Worm (Caenorhabditis elegans) whole organism, L2 larva: ENCODE data around the gene T28D6.3.

ENCODE experiments used
- F13H6.1 ChIP-seq: sonication (generic microtip); optimal IDR thresholded peaks from 2 replicates; lab custom pipeline; 2016; ENCODE audit warnings: missing genetic modification characterization, missing compliant biosample characterization
- R02D3.7 ChIP-seq: fragments of 150-350 bp; optimal IDR thresholded peaks from 2 replicates; lab custom pipeline; 2014; ENCODE audit warnings: missing biosample characterization, missing genetic modification characterization
- Y55F3AM.14 ChIP-seq: fragments of 200-800 bp; sonication (Bioruptor generic); optimal IDR thresholded peaks from 2 replicates; lab custom pipeline; 2018; ENCODE audit warnings: mild to moderate bottlenecking, missing genetic modification characterization, missing compliant biosample characterization
- ZK546.5 ChIP-seq: sonication (generic microtip); optimal IDR thresholded peaks from 2 replicates; lab custom pipeline; 2017; ENCODE audit warnings: missing biosample characterization, missing genetic modification characterization
- alr-1 ChIP-seq: fragments of 150-350 bp; optimal IDR thresholded peaks from 2 replicates; lab custom pipeline; 2014; ENCODE audit warnings: missing biosample characterization, missing genetic modification characterization
- aly-2 ChIP-seq: fragments of 150-350 bp; optimal IDR thresholded peaks from 2 replicates; lab custom pipeline; 2014; ENCODE audit warnings: missing biosample characterization, missing genetic modification characterization
- ceh-82 ChIP-seq: fragments of 150-350 bp; optimal IDR thresholded peaks from 2 replicates; lab custom pipeline; 2014; ENCODE audit warnings: missing biosample characterization, missing genetic modification characterization
- crh-2 ChIP-seq: sonication (generic microtip); optimal IDR thresholded peaks from 2 replicates; lab custom pipeline; 2017; ENCODE audit warnings: missing biosample characterization, missing genetic modification characterization
- dmd-4 ChIP-seq: sonication (generic microtip); optimal IDR thresholded peaks from 2 replicates; lab custom pipeline; 2017; ENCODE audit warnings: missing biosample characterization, missing genetic modification characterization
- egl-27 ChIP-seq: sonication (generic microtip); optimal IDR thresholded peaks from 3 replicates; lab custom pipeline; 2017; ENCODE audit warnings: missing biosample characterization, missing genetic modification reagents, missing genetic modification characterization
- elt-1 ChIP-seq: fragments of 150-350 bp; optimal IDR thresholded peaks from 2 replicates; lab custom pipeline; 2014; ENCODE audit warnings: missing biosample characterization, missing genetic modification characterization
- elt-3 ChIP-seq: sonication (generic microtip); optimal IDR thresholded peaks from 2 replicates; lab custom pipeline; 2017; ENCODE audit warnings: missing biosample characterization, missing genetic modification characterization
- fos-1 ChIP-seq: fragments of 150-350 bp; optimal IDR thresholded peaks from 2 replicates; lab custom pipeline; 2014; ENCODE audit warnings: missing biosample characterization, missing genetic modification characterization
- gmeb-1 ChIP-seq: fragments of 150-350 bp; optimal IDR thresholded peaks from 2 replicates; lab custom pipeline; 2014; ENCODE audit warnings: missing biosample characterization, missing genetic modification characterization
- lin-39 ChIP-seq: fragments of 150-350 bp; optimal IDR thresholded peaks from 2 replicates; lab custom pipeline; 2014; ENCODE audit warnings: missing biosample characterization, missing genetic modification reagents, missing genetic modification characterization
- mbf-1 ChIP-seq: sonication (generic microtip); optimal IDR thresholded peaks from 2 replicates; lab custom pipeline; 2017; ENCODE audit warnings: missing biosample characterization, missing genetic modification characterization
- mdl-1 ChIP-seq, 2 experiments: fragments of 150-350 bp in 1 of 2; sonication (generic microtip) in 1 of 2; optimal IDR thresholded peaks; 2 replicates each; lab custom pipeline; 2017; ENCODE audit warnings: missing biosample characterization in 2 of 2, missing genetic modification characterization in 2 of 2
- nhr-10 ChIP-seq: sonication (generic microtip); optimal IDR thresholded peaks from 2 replicates; lab custom pipeline; 2017; ENCODE audit warnings: missing biosample characterization, missing genetic modification characterization
- nhr-11 ChIP-seq: fragments of 150-350 bp; optimal IDR thresholded peaks from 2 replicates; lab custom pipeline; 2014; ENCODE audit warnings: missing biosample characterization, missing genetic modification characterization
- nhr-12 ChIP-seq: fragments of 150-350 bp; optimal IDR thresholded peaks from 2 replicates; lab custom pipeline; 2014; ENCODE audit warnings: missing biosample characterization, missing genetic modification characterization
- nhr-23 ChIP-seq: fragments of 150-350 bp; optimal IDR thresholded peaks from 2 replicates; lab custom pipeline; 2014; ENCODE audit warnings: missing biosample characterization, missing genetic modification reagents, missing genetic modification characterization
- nhr-237 ChIP-seq: fragments of 150-350 bp; optimal IDR thresholded peaks from 2 replicates; lab custom pipeline; 2014; ENCODE audit warnings: missing biosample characterization, missing genetic modification characterization
- nhr-25 ChIP-seq: fragments of 150-350 bp; sonication (generic microtip); optimal IDR thresholded peaks from 3 replicates; lab custom pipeline; 2014; ENCODE audit warnings: missing biosample characterization, missing genetic modification characterization
- nhr-6 ChIP-seq: fragments of 150-350 bp; optimal IDR thresholded peaks from 2 replicates; lab custom pipeline; 2014; ENCODE audit warnings: missing biosample characterization, missing genetic modification characterization
- peb-1 ChIP-seq: fragments of 150-350 bp; optimal IDR thresholded peaks from 2 replicates; lab custom pipeline; 2014; ENCODE audit warnings: missing biosample characterization, missing genetic modification characterization
- sem-4 ChIP-seq: fragments of 150-350 bp; optimal IDR thresholded peaks from 2 replicates; lab custom pipeline; 2014; ENCODE audit warnings: missing biosample characterization, missing genetic modification reagents, missing genetic modification characterization
- skn-1 ChIP-seq: sonication (generic microtip); optimal IDR thresholded peaks from 2 replicates; lab custom pipeline; 2017; ENCODE audit warnings: missing biosample characterization, missing genetic modification characterization
- snpc-4 ChIP-seq: fragments of 150-350 bp; optimal IDR thresholded peaks from 2 replicates; lab custom pipeline; 2014; ENCODE audit warnings: missing biosample characterization, missing genetic modification characterization
- unc-62 ChIP-seq: fragments of 150-350 bp; optimal IDR thresholded peaks from 2 replicates; lab custom pipeline; 2014; ENCODE audit warnings: missing biosample characterization, missing genetic modification reagents, missing genetic modification characterization
- ztf-11 ChIP-seq: sonication (generic microtip); optimal IDR thresholded peaks from 2 replicates; lab custom pipeline; 2017; ENCODE audit warnings: missing biosample characterization, missing genetic modification characterization
- ztf-4 ChIP-seq: fragments of 150-350 bp; optimal IDR thresholded peaks from 2 replicates; lab custom pipeline; 2014; ENCODE audit warnings: missing biosample characterization, missing genetic modification characterization

Gene T28D6.3

DNA sequence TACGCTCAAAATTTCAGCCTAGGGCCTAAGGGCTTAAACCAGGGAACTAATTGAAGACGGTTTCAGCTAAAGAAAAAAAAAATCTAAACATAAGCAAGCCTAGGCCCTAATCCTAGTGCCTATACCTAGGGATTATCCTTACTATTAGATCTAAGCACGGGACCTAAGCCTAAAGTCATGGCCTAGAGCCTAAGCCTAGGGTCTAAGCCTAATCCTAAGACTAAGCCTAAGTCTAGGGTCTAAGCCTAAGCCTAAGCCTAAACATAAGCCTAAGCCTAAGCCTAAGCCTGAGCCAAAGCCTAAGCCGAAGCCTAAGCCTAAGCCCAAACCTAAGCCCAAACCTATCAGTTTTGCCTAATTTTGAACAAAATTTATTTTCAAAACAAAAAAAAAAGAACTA, 26.2 kb downstream of the T28D6.3 start:
- TF ChIP-seq ceh-82 (no peak), peb-1 (tag; lab: Kevin White, UChicago) (no peak), ZK546.5 (tag; lab: Kevin White, UChicago) (no peak), R02D3.7 (tag; lab: Kevin White, UChicago) (no peak)

- TF ChIP-seq gmeb-1 (no peak), F13H6.1 (tag; lab: Kevin White, UChicago) (no peak), alr-1 (no peak), skn-1 (tag; lab: Kevin White, UChicago) (no peak), snpc-4 (tag; lab: Kevin White, UChicago) (no peak), ceh-82 (no peak), peb-1 (tag; lab: Kevin White, UChicago) (no peak), nhr-12 (tag; lab: Kevin White, UChicago) (no peak)
Observed at ce11 chrIII:11393162-11393561, 26.6 kb downstream of the T28D6.3 start, which contains the start of gene nlp-21. Gene nlp-21 (minus strand): TSS chrIII:11393262.

- TF ChIP-seq ceh-82 (no peak), fos-1 (tag; lab: Kevin White, UChicago) (no peak), nhr-6 (tag; lab: Kevin White, UChicago) (no peak), elt-1 (no peak), R02D3.7 (tag; lab: Kevin White, UChicago) (no peak), unc-62 (GFP tag; lab: Kevin White, UChicago) (no peak), F13H6.1 (tag; lab: Kevin White, UChicago) (no peak), elt-3 (tag; lab: Kevin White, UChicago) (no peak), Y55F3AM.14 (GFP tag; lab: Kevin White, UChicago) (no peak), nhr-237 (tag; lab: Kevin White, UChicago) (no peak), nhr-23 (tag; lab: Kevin White, UChicago) (no peak), egl-27 (tag; lab: Kevin White, UChicago) (no peak), sem-4 (tag; lab: Kevin White, UChicago) (no peak), nhr-10 (no peak), crh-2 (tag; lab: Kevin White, UChicago) (no peak), aly-2 (tag; lab: Kevin White, UChicago) (no peak), nhr-25 (tag; lab: Kevin White, UChicago) (no peak), mbf-1 (no peak)
Observed at ce11 chrIII:11397499-11397898, 30.9 kb downstream of the T28D6.3 start, which contains the start of gene Y47D3B.3. Gene Y47D3B.3 (plus strand): TSS chrIII:11397799.

- TF ChIP-seq nhr-23 (tag; lab: Kevin White, UChicago) (no peak), nhr-25 (tag; lab: Kevin White, UChicago) (no peak), snpc-4 (tag; lab: Kevin White, UChicago) (no peak), Y55F3AM.14 (GFP tag; lab: Kevin White, UChicago) (no peak), lin-39 (tag; lab: Kevin White, UChicago) (no peak), mdl-1 (tag; optimal IDR thresholded peaks at IDR 0.05; lab: Kevin White, UChicago) (no peak), ceh-82 (no peak), unc-62 (GFP tag; lab: Kevin White, UChicago) (no peak), alr-1 (no peak)
Observed at ce11 chrIII:11402717-11403116, 36.1 kb downstream of the T28D6.3 start, which contains the start of gene Y47D3B.12. Gene Y47D3B.12 (plus strand): TSS chrIII:11403017.

ce11 chrIII:11405049-11405448, 38.5 kb downstream of the T28D6.3 start, which contains the start of gene Y47D3B.4:
Gene Y47D3B.4 (plus strand): TSS chrIII:11405349.
- TF ChIP-seq nhr-12 (tag; lab: Kevin White, UChicago) (no peak), mdl-1 (tag; optimal IDR thresholded peaks at IDR 0.05; lab: Kevin White, UChicago) (no peak), ztf-11 (tag; lab: Kevin White, UChicago) (no peak), nhr-6 (tag; lab: Kevin White, UChicago) (no peak), snpc-4 (tag; lab: Kevin White, UChicago) (no peak), egl-27 (tag; lab: Kevin White, UChicago) (no peak), ztf-4 (tag; lab: Kevin White, UChicago) (no peak), peb-1 (tag; lab: Kevin White, UChicago) (no peak), dmd-4 (tag; lab: Kevin White, UChicago) (no peak), gmeb-1 (no peak), ceh-82 (no peak), nhr-25 (tag; lab: Kevin White, UChicago) (no peak), nhr-23 (tag; lab: Kevin White, UChicago) (no peak), mbf-1 (no peak), nhr-11 (tag; lab: Kevin White, UChicago) (no peak), aly-2 (tag; lab: Kevin White, UChicago) (no peak)

ce11 chrIII:11410378-11410777, 43.8 kb downstream of the T28D6.3 start, which contains the start of gene twk-31:
Gene twk-31 (plus strand): TSS chrIII:11410678.
- no peak for TF ChIP-seq skn-1 (tag; lab: Kevin White, UChicago)
- no peak for TF ChIP-seq mdl-1 (tag; optimal IDR thresholded peaks at IDR 0.05; lab: Kevin White, UChicago)
- TF ChIP-seq ceh-82, result no peak
- no peak for TF ChIP-seq unc-62 (GFP tag; lab: Kevin White, UChicago)
- TF ChIP-seq nhr-25 (tag; lab: Kevin White, UChicago), result no peak
- TF ChIP-seq, all 48 proteins: peak for 0
